Fruit fly (Drosophila melanogaster): ENCODE data around the gene CG42327.
A peak's percentile ranks its signal among the peaks of the same experiment; 100 is the strongest.

Gene CG42327

DNA sequence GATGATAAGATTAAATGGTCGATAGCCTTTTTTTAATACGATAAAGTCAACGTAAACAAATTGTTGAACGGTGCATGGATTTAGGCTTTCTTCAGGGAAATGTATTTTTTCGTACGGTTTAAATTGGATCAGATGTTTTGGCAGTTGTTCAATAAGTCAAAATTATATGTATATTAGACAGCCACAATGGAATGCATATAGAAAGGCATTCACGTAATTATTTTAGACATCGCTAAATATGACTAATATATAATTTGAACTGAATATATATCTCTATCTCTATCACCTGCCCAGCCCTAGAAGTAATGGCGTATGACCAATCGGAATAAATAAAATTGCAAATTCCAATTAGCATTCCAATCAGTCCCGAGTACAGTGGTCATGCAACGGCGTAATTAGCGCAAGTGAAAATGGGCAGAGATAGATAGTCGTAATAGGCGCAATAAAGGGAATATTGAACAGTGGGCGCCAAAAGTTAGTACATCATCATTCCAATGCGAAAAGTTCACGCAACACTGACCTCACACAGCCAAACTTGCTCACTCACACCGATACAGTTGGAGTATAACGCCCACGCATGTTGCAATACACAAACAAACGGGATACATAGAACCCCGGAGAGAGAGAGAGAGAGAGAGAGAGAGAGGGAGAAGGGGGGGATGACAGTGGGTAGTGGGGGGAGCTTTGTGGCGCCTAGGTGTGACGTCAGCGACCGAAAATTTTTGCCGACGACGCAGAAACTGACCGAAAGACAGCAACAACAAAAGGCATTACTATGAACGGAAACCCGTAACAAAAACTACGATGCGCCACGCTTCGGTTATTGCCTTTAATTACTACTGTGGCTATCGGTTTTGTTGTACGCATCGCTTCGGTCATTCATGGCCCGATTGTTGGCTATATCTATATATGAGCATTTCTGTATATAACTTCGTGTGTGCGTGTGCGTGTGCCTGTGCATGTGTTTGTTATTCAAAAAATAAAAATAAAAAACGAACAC is 7.3 kb upstream of the CG42327 start (continued):
- TF ChIP-seq gfzf (GFP tag; optimal IDR thresholded peaks at IDR 0.05): no peak
- no peak for TF ChIP-seq CG9817 (tag; optimal IDR thresholded peaks at IDR 0.05)
- TF ChIP-seq CG4328 (GFP tag; optimal IDR thresholded peaks at IDR 0.05): no peak
- peak; percentile 12; the same call in 1 of the 2 replicates for TF ChIP-seq amos (GFP tag; IDR thresholded peaks at IDR 0.05; ENCODE audit: partially characterized antibody)
- TF ChIP-seq PHDP (tag; optimal IDR thresholded peaks at IDR 0.05): no peak
- no peak for TF ChIP-seq Myb (GFP tag; optimal IDR thresholded peaks at IDR 0.05)
- no peak for TF ChIP-seq ATbp (GFP tag; optimal IDR thresholded peaks at IDR 0.05)
- TF ChIP-seq fu2 (GFP tag; optimal IDR thresholded peaks at IDR 0.05): no peak
- TF ChIP-seq nom (GFP tag; optimal IDR thresholded peaks at IDR 0.05): no peak
- no peak for TF ChIP-seq CG32772 (GFP tag; IDR thresholded peaks at IDR 0.05)
- peak; percentile 84 for TF ChIP-seq CG12769 (tag; optimal IDR thresholded peaks at IDR 0.05)
- no peak for TF ChIP-seq Tbp (GFP tag; optimal IDR thresholded peaks at IDR 0.05)
- TF ChIP-seq pfk (GFP tag; optimal IDR thresholded peaks at IDR 0.05): no peak
- no peak for TF ChIP-seq CG8924 (tag; optimal IDR thresholded peaks at IDR 0.05)
- 0 out of 2 replicates have a peak, but pooled peaks have one; percentile 22 for TF ChIP-seq CG9932 (GFP tag; IDR thresholded peaks at IDR 0.05)
- TF ChIP-seq CG17359 (tag; optimal IDR thresholded peaks at IDR 0.05): no peak
- no peak for TF ChIP-seq CG13624 (GFP tag; optimal IDR thresholded peaks at IDR 0.05)
- TF ChIP-seq sug (tag; optimal IDR thresholded peaks at IDR 0.05): no peak
- no peak for TF ChIP-seq Aef1 (GFP tag; IDR thresholded peaks at IDR 0.05)
- TF ChIP-seq Nf-YC (tag; optimal IDR thresholded peaks at IDR 0.05): no peak
- peak; percentile 81 for TF ChIP-seq cg (GFP tag; optimal IDR thresholded peaks at IDR 0.05)
- TF ChIP-seq HLH3B (GFP tag; IDR thresholded peaks at IDR 0.05): no peak
- no peak for TF ChIP-seq pb (GFP tag; optimal IDR thresholded peaks at IDR 0.05)
- no peak for TF ChIP-seq grn (GFP tag; optimal IDR thresholded peaks at IDR 0.05)
- TF ChIP-seq bowl (GFP tag; IDR thresholded peaks at IDR 0.05): no peak
- TF ChIP-seq her (GFP tag; optimal IDR thresholded peaks at IDR 0.05): no peak
- no peak for TF ChIP-seq gsb-n (tag; optimal IDR thresholded peaks at IDR 0.05)
- no peak for TF ChIP-seq CG32532 (GFP tag; IDR thresholded peaks at IDR 0.05)
- TF ChIP-seq CG13287 (GFP tag; IDR thresholded peaks at IDR 0.05; ENCODE audit: partially characterized antibody): 0 out of 2 replicates have a peak, but pooled peaks have one; percentile 11
- TF ChIP-seq tgo (GFP tag; IDR thresholded peaks at IDR 0.05): no peak
- TF ChIP-seq Ssrp (tag; optimal IDR thresholded peaks at IDR 0.05): no peak
- TF ChIP-seq CG16779 (GFP tag; IDR thresholded peaks at IDR 0.05): 0 out of 2 replicates have a peak, but pooled peaks have one; percentile 31
- TF ChIP-seq toy (GFP tag; IDR thresholded peaks at IDR 0.05): no peak
- TF ChIP-seq lov (optimal IDR thresholded peaks at IDR 0.05): no peak
- TF ChIP-seq lov (GFP tag; IDR thresholded peaks at IDR 0.05): no peak
- no peak for TF ChIP-seq repo (GFP tag; optimal IDR thresholded peaks at IDR 0.05)
- no peak for TF ChIP-seq D19B (GFP tag; optimal IDR thresholded peaks at IDR 0.05)
- TF ChIP-seq peb (GFP tag; IDR thresholded peaks at IDR 0.05): no peak
- no peak for TF ChIP-seq Abd-B (GFP tag; optimal IDR thresholded peaks at IDR 0.05)
- no peak for TF ChIP-seq CG4617 (GFP tag; optimal IDR thresholded peaks at IDR 0.05; ENCODE audit: borderline replicate concordance)
- TF ChIP-seq CG6272 (GFP tag; IDR thresholded peaks at IDR 0.05): no peak
- TF ChIP-seq CG1602 (GFP tag; optimal IDR thresholded peaks at IDR 0.05): no peak
- no peak for TF ChIP-seq CG8478 (optimal IDR thresholded peaks at IDR 0.05)
- TF ChIP-seq CG3838 (GFP tag; optimal IDR thresholded peaks at IDR 0.05): no peak
- TF ChIP-seq stc (GFP tag; IDR thresholded peaks at IDR 0.05): no peak
- no peak for TF ChIP-seq CG8944 (GFP tag; optimal IDR thresholded peaks at IDR 0.05)
- no peak for TF ChIP-seq CG18619 (GFP tag; optimal IDR thresholded peaks at IDR 0.05)
- no peak for TF ChIP-seq ato (GFP tag; IDR thresholded peaks at IDR 0.05; ENCODE audit: partially characterized antibody)
- no peak for TF ChIP-seq sens-2 (GFP tag; IDR thresholded peaks at IDR 0.05)
